Fruit fly (Drosophila melanogaster) whole organism, embryonic: ENCODE measurements around the gene CG13724.
A peak's percentile ranks its signal among the peaks of the same experiment; 100 is the strongest.

Experiments
- CG10209 ChIP-seq: fragments of 200-800 bp; sonication (Bioruptor generic); optimal IDR thresholded peaks from 3 replicates; lab custom pipeline; 2017; ENCODE audit warnings: missing biosample characterization, mild to moderate bottlenecking, missing genetic modification characterization, missing genetic modification reagents
- CG10959 ChIP-seq: fragments of 200-800 bp; sonication (Bioruptor generic); IDR thresholded peaks from 2 replicates; pipeline ENCODE4 v1.3.6; 2022; ENCODE audit warnings: missing biosample characterization, missing genetic modification characterization
- CG15479 ChIP-seq: fragments of 200-800 bp; sonication (Bioruptor generic); optimal IDR thresholded peaks from 3 replicates; lab custom pipeline; 2019; ENCODE audit warnings: missing biosample characterization, mild to moderate bottlenecking, missing genetic modification characterization, moderate library complexity
- CG15514 ChIP-seq: fragments of 200-800 bp; sonication (Bioruptor generic); optimal IDR thresholded peaks from 3 replicates; lab custom pipeline; 2017; ENCODE audit warnings: missing biosample characterization, missing genetic modification characterization, mild to moderate bottlenecking, moderate library complexity, missing genetic modification reagents
- CG17385 ChIP-seq: fragments of 200-800 bp; sonication (Bioruptor generic); optimal IDR thresholded peaks from 3 replicates; lab custom pipeline; 2018; ENCODE audit warnings: missing biosample characterization, mild to moderate bottlenecking, missing genetic modification characterization
- CG30020 ChIP-seq: fragments of 200-800 bp; optimal IDR thresholded peaks from 2 replicates; lab custom pipeline; 2019; ENCODE audit warnings: missing biosample characterization, mild to moderate bottlenecking, missing genetic modification characterization, moderate library complexity
- CG32772 ChIP-seq: fragments of 200-800 bp; sonication (Bioruptor generic); IDR thresholded peaks from 2 replicates; pipeline ENCODE4 v1.3.6; 2022; ENCODE audit warnings: missing biosample characterization, missing genetic modification characterization
- CG33213 ChIP-seq: fragments of 200-800 bp; sonication (Bioruptor generic); optimal IDR thresholded peaks from 3 replicates; lab custom pipeline; 2016; ENCODE audit warnings: missing biosample characterization, missing genetic modification characterization
- CG3847 ChIP-seq: fragments of 200-800 bp; sonication (Bioruptor generic); IDR thresholded peaks from 2 replicates; pipeline ENCODE4 v1.3.6; 2022; ENCODE audit warnings: missing biosample characterization, missing genetic modification characterization
- CG4282 ChIP-seq: fragments of 200-800 bp; sonication (Bioruptor generic); optimal IDR thresholded peaks from 2 replicates; lab custom pipeline; 2016; ENCODE audit warnings: missing biosample characterization, missing genetic modification characterization
- CG6689 ChIP-seq: fragments of 200-800 bp; sonication (Bioruptor generic); IDR thresholded peaks from 2 replicates; pipeline ENCODE4 v1.3.6; 2022; ENCODE audit warnings: missing biosample characterization, missing genetic modification characterization
- CG8388 ChIP-seq: fragments of 200-800 bp; sonication (Bioruptor generic); optimal IDR thresholded peaks from 2 replicates; lab custom pipeline; 2019; ENCODE audit warnings: missing biosample characterization, mild to moderate bottlenecking, missing genetic modification characterization, moderate library complexity
- Chrac-16 ChIP-seq: fragments of 200-800 bp; sonication (Bioruptor generic); optimal IDR thresholded peaks from 3 replicates; lab custom pipeline; 2016; ENCODE audit warnings: missing biosample characterization, missing genetic modification characterization
- Deaf1 ChIP-seq: fragments of 200-800 bp; optimal IDR thresholded peaks from 3 replicates; lab custom pipeline; 2019; ENCODE audit warnings: missing biosample characterization, mild to moderate bottlenecking, missing genetic modification characterization, moderate library complexity
- Dfd ChIP-seq, 2 experiments: fragments of >200 bp; optimal IDR thresholded peaks; 2 replicates each; lab custom pipeline; 2017; ENCODE audit warnings: missing biosample characterization in 2 of 2, missing genetic modification characterization in 2 of 2
- Ets97D ChIP-seq: fragments of 200-800 bp; sonication (Bioruptor generic); optimal IDR thresholded peaks from 3 replicates; lab custom pipeline; 2016; ENCODE audit warnings: missing biosample characterization, missing genetic modification characterization
- Hey ChIP-seq: fragments of 200-800 bp; sonication (Bioruptor generic); optimal IDR thresholded peaks from 3 replicates; lab custom pipeline; 2018; ENCODE audit warnings: missing biosample characterization, mild to moderate bottlenecking, missing genetic modification characterization
- Hr51 ChIP-seq, 2 experiments: fragments of 200-800 bp; sonication (Bioruptor generic); optimal IDR thresholded peaks; 2 replicates in 1 of 2; 3 replicates in 1 of 2; lab custom pipeline; 2016 to 2018; ENCODE audit warnings: missing biosample characterization in 2 of 2, missing genetic modification characterization in 2 of 2, mild to moderate bottlenecking in 1 of 2, moderate library complexity in 1 of 2
- MTF-1 ChIP-seq: fragments of 200-800 bp; sonication (Bioruptor generic); optimal IDR thresholded peaks from 2 replicates; lab custom pipeline; 2018; ENCODE audit warnings: missing biosample characterization, mild to moderate bottlenecking, missing genetic modification characterization, borderline replicate concordance
- Med ChIP-seq: fragments of 200-800 bp; sonication (Bioruptor generic); peaks from one replicate; lab custom pipeline; 2016; ENCODE audit warnings: missing biosample characterization, missing genetic modification characterization, mild to moderate bottlenecking, inconsistent platforms, moderate library complexity
- Rfx ChIP-seq: fragments of 200-800 bp; sonication (Bioruptor generic); IDR thresholded peaks from 2 replicates; pipeline ENCODE4 v1.3.6; 2022; ENCODE audit warnings: missing biosample characterization, missing genetic modification characterization
- Sry-δ ChIP-seq: fragments of 200-800 bp; sonication (Bioruptor generic); optimal IDR thresholded peaks from 2 replicates; lab custom pipeline; 2016; ENCODE audit warnings: missing biosample characterization, missing genetic modification characterization
- abd-A ChIP-seq: fragments of 200-800 bp; sonication (Bioruptor generic); optimal IDR thresholded peaks from 3 replicates; lab custom pipeline; 2019; ENCODE audit warnings: missing biosample characterization, mild to moderate bottlenecking, missing genetic modification characterization, moderate library complexity
- cg ChIP-seq: fragments of 200-800 bp; sonication (Bioruptor generic); optimal IDR thresholded peaks from 3 replicates; lab custom pipeline; 2019; ENCODE audit warnings: missing biosample characterization, mild to moderate bottlenecking, missing genetic modification characterization, moderate library complexity
- chm ChIP-seq: fragments of 200-800 bp; sonication (Bioruptor generic); IDR thresholded peaks from 2 replicates; pipeline ENCODE4 v1.3.6; 2022; ENCODE audit warnings: missing biosample characterization, missing genetic modification characterization
- ewg ChIP-seq: fragments of 200-800 bp; sonication (Bioruptor generic); optimal IDR thresholded peaks from 3 replicates; lab custom pipeline; 2017; ENCODE audit warnings: mild to moderate bottlenecking, missing biosample characterization, missing genetic modification reagents, missing genetic modification characterization
- fd3F ChIP-seq: fragments of 200-800 bp; sonication (Bioruptor generic); optimal IDR thresholded peaks from 2 replicates; lab custom pipeline; 2018; ENCODE audit warnings: missing biosample characterization, mild to moderate bottlenecking, missing genetic modification characterization, moderate library complexity
- ham ChIP-seq: fragments of 200-800 bp; sonication (Bioruptor generic); IDR thresholded peaks from 2 replicates; pipeline ENCODE4 v1.3.6; 2022; ENCODE audit warnings: missing biosample characterization, missing genetic modification characterization
- her ChIP-seq: fragments of 200-800 bp; sonication (Bioruptor generic); optimal IDR thresholded peaks from 2 replicates; lab custom pipeline; 2016; ENCODE audit warnings: missing biosample characterization, missing genetic modification characterization
- insv ChIP-seq, 2 experiments: fragments of 200-800 bp; sonication (Bioruptor generic); optimal IDR thresholded peaks; 3 replicates each; lab custom pipeline; 2016 to 2018; ENCODE audit warnings: missing biosample characterization in 2 of 2, missing genetic modification characterization in 2 of 2
- lbe ChIP-seq: fragments of 200-800 bp; sonication (Bioruptor generic); optimal IDR thresholded peaks from 2 replicates; lab custom pipeline; 2016; ENCODE audit warnings: missing biosample characterization, mild to moderate bottlenecking, missing genetic modification characterization
- mirr ChIP-seq: fragments of 200-800 bp; sonication (Bioruptor generic); optimal IDR thresholded peaks from 3 replicates; lab custom pipeline; 2018; ENCODE audit warnings: missing biosample characterization, mild to moderate bottlenecking, missing genetic modification characterization
- onecut ChIP-seq: fragments of 200-800 bp; sonication (Bioruptor generic); IDR thresholded peaks from 2 replicates; pipeline ENCODE4 v1.3.6; 2022; ENCODE audit warnings: missing biosample characterization, missing genetic modification characterization
- pan ChIP-seq, 4 experiments: fragments of >200 bp in 3 of 4; fragments of 200-800 bp in 1 of 4; sonication (Bioruptor generic) in 1 of 4; optimal IDR thresholded peaks in 3 of 4; IDR thresholded peaks in 1 of 4; 2 replicates each; pipeline versions ENCODE4 v1.3.6 to Lab custom; 2017 to 2022; ENCODE audit warnings: missing biosample characterization in 2 of 4, missing genetic modification characterization in 2 of 4, mixed read lengths in 1 of 4
- pros ChIP-seq: fragments of 200-800 bp; sonication (Bioruptor generic); optimal IDR thresholded peaks from 3 replicates; lab custom pipeline; 2019; ENCODE audit warnings: missing biosample characterization, mild to moderate bottlenecking, missing genetic modification characterization, moderate library complexity
- scrt ChIP-seq: fragments of 200-800 bp; sonication (Bioruptor generic); optimal IDR thresholded peaks from 2 replicates; lab custom pipeline; 2018; ENCODE audit warnings: missing biosample characterization, mild to moderate bottlenecking, missing genetic modification characterization, moderate library complexity
- seq ChIP-seq: fragments of 200-800 bp; sonication (Bioruptor generic); IDR thresholded peaks from 2 replicates; pipeline ENCODE4 v1.3.6; 2022; ENCODE audit warnings: missing biosample characterization, missing genetic modification characterization
- stwl ChIP-seq: fragments of 200-800 bp; sonication (Bioruptor generic); optimal IDR thresholded peaks from 3 replicates; lab custom pipeline; 2018; ENCODE audit warnings: missing biosample characterization, mild to moderate bottlenecking, missing genetic modification characterization, moderate library complexity
- vfl ChIP-seq: fragments of 200-800 bp; sonication (Bioruptor generic); optimal IDR thresholded peaks from 2 replicates; lab custom pipeline; 2016; ENCODE audit warnings: missing biosample characterization, missing genetic modification characterization
- vvl ChIP-seq: fragments of 200-800 bp; sonication (Bioruptor generic); IDR thresholded peaks from 2 replicates; pipeline ENCODE4 v1.3.6; 2022; ENCODE audit warnings: missing biosample characterization, missing genetic modification characterization
- zen ChIP-seq: fragments of 200-800 bp; sonication (Bioruptor generic); optimal IDR thresholded peaks from 3 replicates; lab custom pipeline; 2018; ENCODE audit warnings: missing biosample characterization, mild to moderate bottlenecking, missing genetic modification characterization, moderate library complexity
- zfh1 ChIP-seq: fragments of 200-800 bp; sonication (Bioruptor generic); IDR thresholded peaks from 3 replicates; pipeline ENCODE4 v1.3.6; 2022; ENCODE audit warnings: missing biosample characterization, missing genetic modification characterization

Gene CG13724

DNA sequence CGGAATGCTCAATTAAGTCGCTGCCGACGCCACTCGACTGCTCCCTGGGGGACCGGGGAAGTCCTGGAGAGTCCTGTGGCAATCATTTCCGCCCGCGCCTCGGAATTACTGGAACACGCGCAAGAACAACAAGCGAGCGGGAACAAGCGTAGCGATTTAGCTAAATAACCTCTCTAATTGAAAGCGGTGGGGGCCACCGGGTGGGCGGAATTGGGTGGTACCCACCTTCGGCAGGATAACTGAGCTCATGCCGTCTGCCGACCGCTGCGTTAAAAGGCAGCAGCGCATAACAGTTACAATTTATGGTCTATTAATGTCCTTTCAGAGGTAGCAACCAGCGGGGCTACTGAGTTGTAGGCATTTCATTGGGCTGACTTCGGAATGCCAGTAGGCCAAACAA lies 23.8 kb downstream of the CG13724 start:
- TF ChIP-seq CG6689 (GFP tag; lab: Robert Waterston, UW) (no peak), mirr (GFP tag; lab: Kevin White, UChicago) (peak; percentile 14), MTF-1 (GFP tag; lab: Kevin White, UChicago) (no peak), CG8388 (no peak), seq (GFP tag; lab: Robert Waterston, UW) (no peak), abd-A (tag; lab: Kevin White, UChicago) (peak; percentile 91), Hey (tag; lab: Kevin White, UChicago) (peak; percentile 72)

DNA sequence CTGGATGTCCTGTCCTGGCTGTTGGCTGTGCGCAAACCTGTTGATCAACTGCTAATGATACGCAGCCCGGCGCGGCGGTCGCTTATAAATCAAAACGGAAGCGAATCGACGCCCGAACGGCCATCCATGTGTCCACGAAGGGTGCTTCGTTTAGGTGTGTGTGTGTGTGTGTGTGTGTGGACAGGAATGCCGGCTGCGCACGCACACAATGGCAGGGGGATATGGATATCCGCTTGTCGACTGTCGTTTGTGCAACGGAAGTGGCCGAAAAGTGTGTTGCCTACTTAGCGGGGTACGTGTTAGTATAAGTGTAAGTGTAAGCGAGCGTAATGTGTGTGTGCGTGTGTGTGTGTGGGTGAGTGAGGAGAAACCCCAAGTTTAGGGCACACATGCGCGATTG lies 27.0 kb downstream of the CG13724 start, which contains the start of gene Mip:
TSS of gene Mip (minus strand) at position 63 of the 400 bp plus-strand sequence.
- TF ChIP-seq cg (GFP tag; lab: Kevin White, UChicago) (peak; percentile 41), CG17385 (GFP tag; lab: Kevin White, UChicago) (no peak), Med (peak; percentile 48), CG10959 (0 out of 2 replicates have a peak, but pooled peaks have one; percentile 17), chm (no peak), scrt (GFP tag; lab: Kevin White, UChicago) (peak; percentile 55), CG32772 (no peak), zen (peak; percentile 8), CG15514 (GFP tag; lab: Kevin White, UChicago) (no peak), her (GFP tag; lab: Kevin White, UChicago) (no peak), ewg (GFP tag; lab: Kevin White, UChicago) (peak; percentile 67), CG10209 (no peak), Hr51 (GFP tag; optimal IDR thresholded peaks at IDR 0.05; lab: Kevin White, UChicago) (no peak), CG3847 (GFP tag; lab: Robert Waterston, UW) (0 out of 2 replicates have a peak, but pooled peaks have one; percentile 8), onecut (GFP tag; lab: Robert Waterston, UW) (no peak), Rfx (no peak), Ets97D (GFP tag; lab: Kevin White, UChicago) (peak; percentile 12), Dfd (GFP tag; optimal IDR thresholded peaks at IDR 0.05; lab: Kevin White, UChicago) (peak in 1 of 2 experiments; percentile 13), CG15479 (GFP tag; lab: Kevin White, UChicago) (peak; percentile 77), Hey (tag; lab: Kevin White, UChicago) (peak; percentile 39), Deaf1 (tag; lab: Kevin White, UChicago) (peak; percentile 83)

DNA sequence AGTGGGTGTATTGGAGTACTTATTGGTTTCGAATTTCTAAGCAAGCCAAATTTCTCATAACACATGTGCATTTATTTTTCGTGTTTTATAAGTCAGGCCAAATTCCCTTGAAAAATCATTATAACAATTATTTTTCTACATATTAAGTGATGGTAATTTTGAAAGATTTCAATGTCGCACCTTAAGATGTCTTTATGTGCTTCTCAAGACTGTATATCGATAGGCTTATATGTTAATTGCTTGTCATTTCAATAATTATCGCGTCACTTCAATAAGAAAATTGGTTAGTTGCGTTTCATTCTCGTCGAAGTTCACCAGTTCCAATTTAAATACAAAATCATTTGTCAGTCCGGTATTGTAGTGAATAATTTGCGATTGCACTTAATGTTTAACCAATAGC lies 28.9 kb downstream of the CG13724 start, which contains the start of gene CG7692:
TSS of gene CG7692 (plus strand) at position 301 of the 400 bp plus-strand sequence.
- TF ChIP-seq CG30020, result no peak
- no peak for TF ChIP-seq vfl (GFP tag; lab: Kevin White, UChicago)
- TF ChIP-seq pan (optimal IDR thresholded peaks at IDR 0.05; lab: Kevin White, UChicago), result no peak
- no peak for TF ChIP-seq pan (GFP tag; optimal IDR thresholded peaks at IDR 0.05 in 1 of 2, IDR thresholded peaks at IDR 0.05 in 1 of 2)
- TF ChIP-seq scrt (GFP tag; lab: Kevin White, UChicago), result no peak
- no peak for TF ChIP-seq zfh1
- TF ChIP-seq fd3F, result no peak
- peak; percentile 33; the same call in 1 of the 2 replicates for TF ChIP-seq vvl (GFP tag; lab: Robert Waterston, UW)
- no peak for TF ChIP-seq MTF-1 (GFP tag; lab: Kevin White, UChicago)
- no peak for TF ChIP-seq lbe (GFP tag; lab: Kevin White, UChicago)
- no peak for TF ChIP-seq CG4282 (GFP tag; lab: Kevin White, UChicago)
- TF ChIP-seq stwl (tag; lab: Kevin White, UChicago), result peak; percentile 23
- no peak for TF ChIP-seq CG33213 (GFP tag; lab: Kevin White, UChicago)
- no peak for TF ChIP-seq ham (GFP tag; lab: Robert Waterston, UW)
- peak; percentile 16 for TF ChIP-seq Sry-δ (GFP tag; lab: Kevin White, UChicago)
- no peak for TF ChIP-seq pros (GFP tag; lab: Kevin White, UChicago)
- TF ChIP-seq Chrac-16 (GFP tag; lab: Kevin White, UChicago), result no peak
- no peak for TF ChIP-seq insv (GFP tag; optimal IDR thresholded peaks at IDR 0.05; lab: Kevin White, UChicago)
